Fruit fly (Drosophila melanogaster) whole organism, prepupa: ENCODE results near the gene CG14693.

ENCODE experiments used
- Blimp-1 ChIP-seq: fragments of 200-800 bp; sonication (Bioruptor generic); optimal IDR thresholded peaks from 3 replicates; lab custom pipeline; 2017; ENCODE audit warnings: missing biosample characterization, missing genetic modification characterization, mild to moderate bottlenecking, moderate library complexity, missing genetic modification reagents
- CG10631 ChIP-seq: fragments of 200-800 bp; sonication (Bioruptor generic); optimal IDR thresholded peaks from 2 replicates; lab custom pipeline; 2016; ENCODE audit warnings: missing biosample characterization, missing genetic modification characterization
- CG10669 ChIP-seq: fragments of 200-800 bp; sonication (Bioruptor generic); optimal IDR thresholded peaks from 3 replicates; lab custom pipeline; 2018; ENCODE audit warnings: missing biosample characterization, mild to moderate bottlenecking, missing genetic modification characterization, moderate library complexity
- CG11294 ChIP-seq: fragments of 200-800 bp; sonication (Bioruptor generic); IDR thresholded peaks from 2 replicates; pipeline ENCODE4 v1.3.6; 2022; ENCODE audit warnings: missing biosample characterization, missing genetic modification characterization
- CG11902 ChIP-seq: fragments of 200-800 bp; sonication (Bioruptor generic); optimal IDR thresholded peaks from 3 replicates; lab custom pipeline; 2016; ENCODE audit warnings: missing biosample characterization, missing genetic modification characterization
- CG15336 ChIP-seq: fragments of 200-800 bp; sonication (Bioruptor generic); IDR thresholded peaks from 2 replicates; pipeline ENCODE4 v1.3.6; 2022; ENCODE audit warnings: missing biosample characterization, missing genetic modification characterization
- CG16779 ChIP-seq: fragments of 200-800 bp; sonication (Bioruptor generic); optimal IDR thresholded peaks from 3 replicates; lab custom pipeline; 2017; ENCODE audit warnings: missing biosample characterization, mild to moderate bottlenecking, missing genetic modification characterization
- CG31627 ChIP-seq: fragments of 200-800 bp; sonication (Bioruptor generic); optimal IDR thresholded peaks from 3 replicates; lab custom pipeline; 2016; ENCODE audit warnings: missing biosample characterization, missing genetic modification characterization
- CG32006 ChIP-seq: fragments of 200-800 bp; sonication (Bioruptor generic); optimal IDR thresholded peaks from 3 replicates; lab custom pipeline; 2017; ENCODE audit warnings: missing biosample characterization, mild to moderate bottlenecking, missing genetic modification characterization
- CG3919 ChIP-seq: fragments of 200-800 bp; sonication (Bioruptor generic); optimal IDR thresholded peaks from 3 replicates; lab custom pipeline; 2016; ENCODE audit warnings: missing biosample characterization, missing genetic modification characterization
- CG4318 ChIP-seq: fragments of 200-800 bp; sonication (Bioruptor generic); optimal IDR thresholded peaks from 3 replicates; lab custom pipeline; 2017; ENCODE audit warnings: missing biosample characterization, mild to moderate bottlenecking, missing genetic modification characterization
- CG6163 ChIP-seq: fragments of 200-800 bp; sonication (Bioruptor generic); IDR thresholded peaks from 3 replicates; pipeline ENCODE4 v1.3.6; 2022; ENCODE audit warnings: missing biosample characterization, missing genetic modification characterization
- CG6276 ChIP-seq: fragments of 200-800 bp; sonication (Bioruptor generic); optimal IDR thresholded peaks from 2 replicates; lab custom pipeline; 2017; ENCODE audit warnings: missing biosample characterization, mild to moderate bottlenecking, missing genetic modification characterization
- CG6854 ChIP-seq: fragments of 200-800 bp; sonication (Bioruptor generic); optimal IDR thresholded peaks from 2 replicates; lab custom pipeline; 2017; ENCODE audit warnings: missing biosample characterization, mild to moderate bottlenecking, missing genetic modification characterization
- CG8119 ChIP-seq: fragments of 200-800 bp; sonication (Bioruptor generic); IDR thresholded peaks from 3 replicates; pipeline ENCODE4 v1.3.6; 2022; ENCODE audit warnings: missing biosample characterization, missing genetic modification characterization
- CG8632 ChIP-seq: fragments of 200-800 bp; sonication (Bioruptor generic); optimal IDR thresholded peaks from 3 replicates; lab custom pipeline; 2016; ENCODE audit warnings: missing biosample characterization, missing genetic modification characterization
- CG9139 ChIP-seq: fragments of 200-800 bp; sonication (Bioruptor generic); optimal IDR thresholded peaks from 3 replicates; lab custom pipeline; 2017; ENCODE audit warnings: missing biosample characterization, mild to moderate bottlenecking, missing genetic modification characterization
- Eip93F ChIP-seq: fragments of 200-800 bp; sonication (Bioruptor generic); optimal IDR thresholded peaks from 2 replicates; lab custom pipeline; 2016; ENCODE audit warnings: missing biosample characterization, mild to moderate bottlenecking, missing genetic modification characterization
- Ets96B ChIP-seq: fragments of 200-800 bp; optimal IDR thresholded peaks from 2 replicates; lab custom pipeline; 2019; ENCODE audit warnings: missing biosample characterization, mild to moderate bottlenecking, missing genetic modification characterization, moderate library complexity
- Hr38 ChIP-seq: sonication (Bioruptor generic); optimal IDR thresholded peaks from 2 replicates; lab custom pipeline; 2016; ENCODE audit warnings: missing biosample characterization, missing genetic modification characterization
- Hr39 ChIP-seq: fragments of 200-800 bp; sonication (Bioruptor generic); optimal IDR thresholded peaks from 2 replicates; lab custom pipeline; 2016; ENCODE audit warnings: missing biosample characterization, missing genetic modification characterization
- Lpt ChIP-seq: fragments of 200-800 bp; sonication (Bioruptor generic); optimal IDR thresholded peaks from 3 replicates; lab custom pipeline; 2016; ENCODE audit warnings: missing biosample characterization, missing genetic modification characterization
- OdsH ChIP-seq: fragments of 200-800 bp; sonication (Bioruptor generic); optimal IDR thresholded peaks from 3 replicates; lab custom pipeline; 2016; ENCODE audit warnings: missing biosample characterization, missing genetic modification characterization
- Smox ChIP-seq: fragments of 200-800 bp; sonication (Bioruptor generic); optimal IDR thresholded peaks from 3 replicates; lab custom pipeline; 2016; ENCODE audit warnings: missing biosample characterization, missing genetic modification characterization
- Sox102F ChIP-seq: fragments of 200-800 bp; sonication (Bioruptor generic); optimal IDR thresholded peaks from 2 replicates; lab custom pipeline; 2016; ENCODE audit warnings: missing biosample characterization, mild to moderate bottlenecking, missing genetic modification characterization
- Sox15 ChIP-seq: fragments of 200-800 bp; sonication (Bioruptor generic); optimal IDR thresholded peaks from 3 replicates; lab custom pipeline; 2016; ENCODE audit warnings: missing biosample characterization, missing genetic modification characterization
- achi ChIP-seq: fragments of 200-800 bp; sonication (Bioruptor generic); optimal IDR thresholded peaks from 3 replicates; lab custom pipeline; 2016; ENCODE audit warnings: missing biosample characterization, missing genetic modification characterization
- acj6 ChIP-seq: fragments of 200-800 bp; sonication (Bioruptor generic); optimal IDR thresholded peaks from 3 replicates; lab custom pipeline; 2016; ENCODE audit warnings: missing biosample characterization, missing genetic modification characterization
- cyc ChIP-seq: fragments of 200-800 bp; sonication (Bioruptor generic); optimal IDR thresholded peaks from 3 replicates; lab custom pipeline; 2016; ENCODE audit warnings: missing biosample characterization, missing genetic modification characterization
- dac ChIP-seq: fragments of 200-800 bp; sonication (Bioruptor generic); optimal IDR thresholded peaks from 2 replicates; lab custom pipeline; 2017; ENCODE audit warnings: missing biosample characterization, mild to moderate bottlenecking, missing genetic modification characterization
- dsx ChIP-seq: fragments of 200-800 bp; optimal IDR thresholded peaks from 3 replicates; lab custom pipeline; 2019; ENCODE audit warnings: missing biosample characterization, mild to moderate bottlenecking, missing genetic modification characterization, moderate library complexity; ENCODE audit not compliant: poor library complexity, severe bottlenecking
- esn ChIP-seq: fragments of 200-800 bp; sonication (Bioruptor generic); optimal IDR thresholded peaks from 2 replicates; lab custom pipeline; 2016; ENCODE audit warnings: missing biosample characterization, mild to moderate bottlenecking, missing genetic modification characterization, moderate library complexity
- fkh ChIP-seq: fragments of 200-800 bp; sonication (Bioruptor generic); optimal IDR thresholded peaks from 3 replicates; lab custom pipeline; 2017; ENCODE audit warnings: missing biosample characterization, mild to moderate bottlenecking, missing genetic modification characterization, moderate library complexity
- lz ChIP-seq: fragments of 200-800 bp; sonication (Bioruptor generic); optimal IDR thresholded peaks from 3 replicates; lab custom pipeline; 2016; ENCODE audit warnings: missing biosample characterization, missing genetic modification characterization
- net ChIP-seq: fragments of 200-800 bp; sonication (Bioruptor generic); optimal IDR thresholded peaks from 3 replicates; lab custom pipeline; 2016; ENCODE audit warnings: missing biosample characterization, missing genetic modification characterization
- salr ChIP-seq, 2 experiments: fragments of 200-800 bp; sonication (Bioruptor generic); optimal IDR thresholded peaks; 3 replicates each; lab custom pipeline; 2016 to 2018; ENCODE audit warnings: missing biosample characterization in 2 of 2, missing genetic modification characterization in 2 of 2, mild to moderate bottlenecking in 1 of 2
- spab ChIP-seq: fragments of 200-800 bp; sonication (Bioruptor generic); optimal IDR thresholded peaks from 2 replicates; lab custom pipeline; 2017; ENCODE audit warnings: missing biosample characterization, mild to moderate bottlenecking, missing genetic modification characterization, missing genetic modification reagents
- ss ChIP-seq, 2 experiments: fragments of 200-800 bp; sonication (Bioruptor generic); optimal IDR thresholded peaks; 2 replicates in 1 of 2; 3 replicates in 1 of 2; lab custom pipeline; 2017 to 2018; ENCODE audit warnings: mild to moderate bottlenecking in 2 of 2, missing biosample characterization in 2 of 2, missing genetic modification characterization in 2 of 2, moderate library complexity in 1 of 2
- svp ChIP-seq: fragments of 200-800 bp; sonication (Bioruptor generic); peaks from one replicate; lab custom pipeline; 2016; ENCODE audit warnings: missing biosample characterization, missing genetic modification characterization
- topi ChIP-seq: fragments of 200-800 bp; sonication (Bioruptor generic); optimal IDR thresholded peaks from 3 replicates; lab custom pipeline; 2016; ENCODE audit warnings: missing biosample characterization, missing genetic modification characterization
- vri ChIP-seq: fragments of 200-800 bp; sonication (Bioruptor generic); optimal IDR thresholded peaks from 3 replicates; lab custom pipeline; 2016; ENCODE audit warnings: missing biosample characterization, mild to moderate bottlenecking, missing genetic modification characterization

Gene CG14693

dm6 chr3R:10826796-10827524 is 12.1 kb upstream of the CG14693 start, which contains the start of gene Cad86C (continued):
- TF ChIP-seq dsx (GFP tag; lab: Kevin White, UChicago) (peak; percentile 72), ss (GFP tag; optimal IDR thresholded peaks at IDR 0.05; lab: Kevin White, UChicago) (peak; percentile 57 to 77), Blimp-1 (GFP tag; lab: Kevin White, UChicago) (no peak), CG32006 (GFP tag; lab: Kevin White, UChicago) (no peak), CG11902 (GFP tag; lab: Kevin White, UChicago) (no peak), CG15336 (GFP tag; lab: Robert Waterston, UW) (peak; percentile 26; the same call in 1 of the 2 replicates), Smox (GFP tag; lab: Kevin White, UChicago) (no peak), Lpt (GFP tag; lab: Kevin White, UChicago) (peak; percentile 48), dac (GFP tag; lab: Kevin White, UChicago) (no peak), CG8119 (peak; percentile 65; the same call in 2 of the 3 replicates), acj6 (GFP tag; lab: Kevin White, UChicago) (no peak), CG4318 (GFP tag; lab: Kevin White, UChicago) (no peak), Eip93F (no peak)

- TF ChIP-seq CG6854 (no peak), CG16779 (no peak), svp (no peak), vri (GFP tag; lab: Kevin White, UChicago) (no peak), esn (GFP tag; lab: Kevin White, UChicago) (no peak)
Measured at dm6 chr3R:10803855-10804254, 11.0 kb downstream of the CG14693 start, which contains the start of gene CG14692. CG14692 (minus strand) TSS chr3R:10803955.

- no peak for TF ChIP-seq vri (GFP tag; lab: Kevin White, UChicago)
- TF ChIP-seq CG31627 (GFP tag; lab: Kevin White, UChicago), result no peak
- TF ChIP-seq OdsH (GFP tag; lab: Kevin White, UChicago), result no peak
- no peak for TF ChIP-seq svp
- TF ChIP-seq CG8632 (GFP tag; lab: Kevin White, UChicago), result no peak
- TF ChIP-seq salr (GFP tag; optimal IDR thresholded peaks at IDR 0.05; lab: Kevin White, UChicago), result no peak
- TF ChIP-seq topi (GFP tag; lab: Kevin White, UChicago), result no peak
- TF ChIP-seq Hr39 (GFP tag; lab: Kevin White, UChicago), result no peak
- no peak for TF ChIP-seq fkh (GFP tag; lab: Kevin White, UChicago)
- no peak for TF ChIP-seq Sox15
- no peak for TF ChIP-seq lz (GFP tag; lab: Kevin White, UChicago)
- no peak for TF ChIP-seq CG10631 (GFP tag; lab: Kevin White, UChicago)
- TF ChIP-seq CG10669 (GFP tag; lab: Kevin White, UChicago), result no peak
- no peak for TF ChIP-seq net (GFP tag; lab: Kevin White, UChicago)
Measured at dm6 chr3R:10792604-10793003, 22.2 kb downstream of the CG14693 start, which contains the start of gene CG14687. CG14687 (plus strand) TSS chr3R:10792904.

dm6 chr3R:10788186-10788585 is 26.7 kb downstream of the CG14693 start, which contains the start of the genes Art1 and Mcm5:
Art1 (minus strand) TSS chr3R:10788226.
Mcm5 (plus strand) TSS chr3R:10788524.
- no peak for TF ChIP-seq spab (GFP tag; lab: Kevin White, UChicago)
- peak; percentile 58 for TF ChIP-seq esn (GFP tag; lab: Kevin White, UChicago)
- no peak for TF ChIP-seq CG4318 (GFP tag; lab: Kevin White, UChicago)
- no peak for TF ChIP-seq Blimp-1 (GFP tag; lab: Kevin White, UChicago)
- TF ChIP-seq CG6163 (GFP tag; lab: Robert Waterston, UW), result no peak
- TF ChIP-seq salr (GFP tag; optimal IDR thresholded peaks at IDR 0.05; lab: Kevin White, UChicago), result no peak
- TF ChIP-seq CG31627 (GFP tag; lab: Kevin White, UChicago), result peak; percentile 60
- TF ChIP-seq CG11294 (GFP tag; lab: Robert Waterston, UW), result no peak
- no peak for TF ChIP-seq CG8119
- TF ChIP-seq CG15336 (GFP tag; lab: Robert Waterston, UW), result no peak
- TF ChIP-seq CG3919 (GFP tag; lab: Kevin White, UChicago), result no peak
- TF ChIP-seq topi (GFP tag; lab: Kevin White, UChicago), result peak; percentile 49
- no peak for TF ChIP-seq Hr38 (GFP tag; lab: Kevin White, UChicago)
- TF ChIP-seq Sox102F, result no peak
- no peak for TF ChIP-seq CG9139 (GFP tag; lab: Kevin White, UChicago)
- no peak for TF ChIP-seq CG16779
- no peak for TF ChIP-seq Smox (GFP tag; lab: Kevin White, UChicago)
- no peak for TF ChIP-seq CG6276 (GFP tag; lab: Kevin White, UChicago)
- TF ChIP-seq svp, result no peak
- no peak for TF ChIP-seq CG32006 (GFP tag; lab: Kevin White, UChicago)
- peak; percentile 53 for TF ChIP-seq lz (GFP tag; lab: Kevin White, UChicago)
- TF ChIP-seq Ets96B (tag; lab: Kevin White, UChicago), result no peak
- TF ChIP-seq dac (GFP tag; lab: Kevin White, UChicago), result no peak
- peak; percentile 53 for TF ChIP-seq Hr39 (GFP tag; lab: Kevin White, UChicago)
- no peak for TF ChIP-seq CG6854
- no peak for TF ChIP-seq achi
- no peak for TF ChIP-seq OdsH (GFP tag; lab: Kevin White, UChicago)
- no peak for TF ChIP-seq Sox15
- peak; percentile 50 for TF ChIP-seq CG10631 (GFP tag; lab: Kevin White, UChicago)
- TF ChIP-seq vri (GFP tag; lab: Kevin White, UChicago), result no peak
- TF ChIP-seq cyc (GFP tag; lab: Kevin White, UChicago), result peak; percentile 46
